Fruit fly (Drosophila melanogaster): ENCODE results near the gene CG11594.

CG11594 gene

dm6 chr3L:3976438-3976837, 49.4 kb downstream of the CG11594 start (continued):
- no peak for TF ChIP-seq CG14710 (tag; optimal IDR thresholded peaks at IDR 0.05)
- TF ChIP-seq CG3281 (GFP tag; optimal IDR thresholded peaks at IDR 0.05): no peak
- no peak for TF ChIP-seq Hr51 (GFP tag; optimal IDR thresholded peaks at IDR 0.05)
- no peak for TF ChIP-seq CG2120 (GFP tag; optimal IDR thresholded peaks at IDR 0.05)
- TF ChIP-seq CG2199 (GFP tag; IDR thresholded peaks at IDR 0.05): 0 out of 3 replicates have a peak, but pooled peaks have one; percentile 54
- no peak for TF ChIP-seq CG6654 (GFP tag; optimal IDR thresholded peaks at IDR 0.05)
- no peak for TF ChIP-seq CG1024 (GFP tag; IDR thresholded peaks at IDR 0.05)
- peak; percentile 98 for TF ChIP-seq CG4360 (GFP tag; IDR thresholded peaks at IDR 0.05)
- TF ChIP-seq prd (optimal IDR thresholded peaks at IDR 0.05): no peak
- no peak for TF ChIP-seq prd (GFP tag; IDR thresholded peaks at IDR 0.05)
- peak; percentile 32 for TF ChIP-seq ac (GFP tag; optimal IDR thresholded peaks at IDR 0.05)
- no peak for TF ChIP-seq mld (GFP tag; IDR thresholded peaks at IDR 0.05; ENCODE audit: partially characterized antibody)
- no peak for TF ChIP-seq Gug (GFP tag; IDR thresholded peaks at IDR 0.05)
- TF ChIP-seq CG31365 (tag; optimal IDR thresholded peaks at IDR 0.05): no peak
- no peak for TF ChIP-seq unc-4 (GFP tag; IDR thresholded peaks at IDR 0.05; ENCODE audit: partially characterized antibody)
- peak; percentile 92 for TF ChIP-seq pros (GFP tag; optimal IDR thresholded peaks at IDR 0.05)
- no peak for TF ChIP-seq tup (GFP tag; optimal IDR thresholded peaks at IDR 0.05)
- TF ChIP-seq nom (GFP tag; optimal IDR thresholded peaks at IDR 0.05): no peak
- TF ChIP-seq nerfin-2 (GFP tag; IDR thresholded peaks at IDR 0.05; ENCODE audit: partially characterized antibody): no peak
- no peak for TF ChIP-seq CHES-1-like (GFP tag; optimal IDR thresholded peaks at IDR 0.05)
- no peak for TF ChIP-seq BtbVII (GFP tag; optimal IDR thresholded peaks at IDR 0.05)
- TF ChIP-seq scrt (GFP tag; optimal IDR thresholded peaks at IDR 0.05): peak; percentile 79
- no peak for TF ChIP-seq Myb (GFP tag; optimal IDR thresholded peaks at IDR 0.05)

Measured in whole organism, embryonic.